Worm (Caenorhabditis elegans): Measurements from ENCODE around the gene F13E9.12.

- TF ChIP-seq F13C5.2 (tag; optimal IDR thresholded peaks at IDR 0.05) (no peak), ama-1 (optimal IDR thresholded peaks at IDR 0.05) (no peak)
Observed at ce11 chrIV:10909708-10910107, 35.3 kb upstream of the F13E9.12 start, which contains the start of gene pyk-2.

All from whole organism, early embryonic.